Fruit fly (Drosophila melanogaster): ENCODE measurements around the gene CG11590.

DNA sequence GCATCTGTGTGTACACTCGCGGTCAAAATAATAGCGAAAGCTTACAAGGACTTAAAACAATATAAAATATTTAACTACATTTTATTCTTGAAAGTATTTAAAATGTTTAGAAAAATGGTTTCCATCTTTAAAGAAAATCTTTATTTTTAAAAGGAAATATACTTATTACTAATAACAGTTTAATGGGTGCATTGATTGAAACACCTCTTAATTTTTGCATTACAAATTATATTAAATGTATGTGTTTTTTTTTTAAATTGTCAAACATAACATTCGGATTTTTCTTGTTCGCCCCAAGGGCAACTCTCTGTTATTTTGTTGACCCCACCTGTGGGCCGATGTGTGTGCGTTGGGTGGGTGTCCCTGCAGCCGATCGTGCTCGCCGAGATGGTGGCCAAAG lies 46.3 kb upstream of the CG11590 start:
- no peak for TF ChIP-seq CG1621 (tag; optimal IDR thresholded peaks at IDR 0.05)
- peak; percentile 31 for TF ChIP-seq acj6 (GFP tag; optimal IDR thresholded peaks at IDR 0.05)
- peak; percentile 78 for TF ChIP-seq Eip78C (GFP tag)
- peak; percentile 39 for TF ChIP-seq svp (GFP tag)
- TF ChIP-seq CG31627 (GFP tag; optimal IDR thresholded peaks at IDR 0.05), result no peak
- TF ChIP-seq dsx (GFP tag; optimal IDR thresholded peaks at IDR 0.05; ENCODE audit: poor library complexity, severe bottlenecking), result no peak
- TF ChIP-seq OdsH (GFP tag; optimal IDR thresholded peaks at IDR 0.05), result no peak
- TF ChIP-seq CG3032 (tag; optimal IDR thresholded peaks at IDR 0.05), result peak; percentile 20
- no peak for TF ChIP-seq CG6792 (GFP tag; optimal IDR thresholded peaks at IDR 0.05)
- no peak for TF ChIP-seq dac (GFP tag; optimal IDR thresholded peaks at IDR 0.05)
- TF ChIP-seq CG9139 (GFP tag; optimal IDR thresholded peaks at IDR 0.05), result no peak
- TF ChIP-seq Gug (GFP tag; IDR thresholded peaks at IDR 0.05), result no peak

All from whole organism, prepupa.